Fruit fly (Drosophila melanogaster): ENCODE measurements around the gene CG17110.

The CG17110 gene

DNA sequence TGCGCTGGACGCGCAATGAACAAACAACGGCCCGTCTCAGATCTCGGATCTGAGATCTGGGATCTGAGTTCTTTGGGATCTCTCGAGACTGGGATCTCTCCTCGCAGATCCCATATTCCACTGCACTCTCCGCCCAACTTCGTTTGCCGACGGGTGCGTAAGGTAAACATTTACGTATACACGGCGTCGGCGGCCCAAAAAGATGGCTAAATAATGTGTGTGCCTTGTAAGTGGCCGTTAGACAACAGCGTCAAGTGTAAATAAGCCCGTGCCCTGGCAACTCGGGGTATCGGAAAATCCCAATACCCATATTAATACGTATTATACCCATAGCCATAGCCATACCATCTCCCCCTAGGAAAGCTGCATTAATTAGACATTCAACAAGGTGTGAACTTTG is 43.2 kb downstream of the CG17110 start (continued):
- 0 out of 3 replicates have a peak, but pooled peaks have one; percentile 21 for TF ChIP-seq z (GFP tag; IDR thresholded peaks at IDR 0.05)
- no peak for TF ChIP-seq pan (optimal IDR thresholded peaks at IDR 0.05)
- TF ChIP-seq pan (GFP tag; optimal IDR thresholded peaks at IDR 0.05 in 1 of 2, IDR thresholded peaks at IDR 0.05 in 1 of 2): peak in 1 of 2 experiments; percentile 9
- TF ChIP-seq CG5180 (GFP tag; optimal IDR thresholded peaks at IDR 0.05): peak; percentile 34
- TF ChIP-seq CG10543 (GFP tag; optimal IDR thresholded peaks at IDR 0.05): peak; percentile 20
- TF ChIP-seq CG6654 (GFP tag; optimal IDR thresholded peaks at IDR 0.05): no peak
- TF ChIP-seq HHEX (GFP tag; optimal IDR thresholded peaks at IDR 0.05): peak; percentile 1
- TF ChIP-seq CG32767 (GFP tag; IDR thresholded peaks at IDR 0.05): peak; percentile 32; the same call in 1 of the 2 replicates
- TF ChIP-seq fd64A (GFP tag; optimal IDR thresholded peaks at IDR 0.05): peak; percentile 42
- TF ChIP-seq Pdp1 (GFP tag; optimal IDR thresholded peaks at IDR 0.05): peak in 1 of 2 experiments; percentile 6
- TF ChIP-seq Med (GFP tag): peak; percentile 54
- TF ChIP-seq vvl (GFP tag; IDR thresholded peaks at IDR 0.05): peak; percentile 27; the same call in 1 of the 2 replicates
- TF ChIP-seq Doc2 (GFP tag; IDR thresholded peaks at IDR 0.05): no peak
- peak; percentile 58 for TF ChIP-seq fd102C (GFP tag; optimal IDR thresholded peaks at IDR 0.05)

DNA sequence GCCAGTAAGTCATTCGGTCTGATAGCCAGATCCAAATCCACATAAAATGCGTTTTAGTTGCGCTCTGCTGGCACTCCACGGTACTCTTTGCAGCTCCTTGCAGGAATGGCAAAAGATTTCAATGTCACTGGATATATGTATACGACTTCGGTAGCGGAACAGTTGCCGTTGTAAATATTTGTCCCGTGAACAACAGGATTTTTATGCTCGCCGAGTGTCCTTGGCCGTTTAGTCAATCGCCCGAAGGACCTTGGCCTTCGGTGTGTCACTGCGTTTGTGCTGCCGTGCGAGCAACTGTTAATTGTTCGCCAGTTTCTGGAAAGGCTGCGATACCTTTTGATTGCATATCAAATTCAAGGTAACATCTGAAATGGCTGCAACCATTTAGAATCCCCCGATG is 46.9 kb downstream of the CG17110 start:
- TF ChIP-seq zen (tag; optimal IDR thresholded peaks at IDR 0.05) (peak; percentile 45), tll (GFP tag; optimal IDR thresholded peaks at IDR 0.05) (peak in 1 of 2 experiments; percentile 86), CG12219 (GFP tag; optimal IDR thresholded peaks at IDR 0.05) (no peak), Ets65A (GFP tag) (peak; percentile 28), cad (GFP tag; optimal IDR thresholded peaks at IDR 0.05) (peak; percentile 73), prd (optimal IDR thresholded peaks at IDR 0.05) (no peak), prd (GFP tag; IDR thresholded peaks at IDR 0.05) (peak; percentile 29; the same call in 1 of the 3 replicates), CG10431 (GFP tag; optimal IDR thresholded peaks at IDR 0.05) (no peak), CG6765 (GFP tag; optimal IDR thresholded peaks at IDR 0.05) (no peak), CG7271 (tag; optimal IDR thresholded peaks at IDR 0.05) (no peak), CG18262 (tag; optimal IDR thresholded peaks at IDR 0.05) (no peak), croc (GFP tag; conservative IDR thresholded peaks at IDR 0.05) (no peak), psq (GFP tag; optimal IDR thresholded peaks at IDR 0.05) (no peak)

DNA sequence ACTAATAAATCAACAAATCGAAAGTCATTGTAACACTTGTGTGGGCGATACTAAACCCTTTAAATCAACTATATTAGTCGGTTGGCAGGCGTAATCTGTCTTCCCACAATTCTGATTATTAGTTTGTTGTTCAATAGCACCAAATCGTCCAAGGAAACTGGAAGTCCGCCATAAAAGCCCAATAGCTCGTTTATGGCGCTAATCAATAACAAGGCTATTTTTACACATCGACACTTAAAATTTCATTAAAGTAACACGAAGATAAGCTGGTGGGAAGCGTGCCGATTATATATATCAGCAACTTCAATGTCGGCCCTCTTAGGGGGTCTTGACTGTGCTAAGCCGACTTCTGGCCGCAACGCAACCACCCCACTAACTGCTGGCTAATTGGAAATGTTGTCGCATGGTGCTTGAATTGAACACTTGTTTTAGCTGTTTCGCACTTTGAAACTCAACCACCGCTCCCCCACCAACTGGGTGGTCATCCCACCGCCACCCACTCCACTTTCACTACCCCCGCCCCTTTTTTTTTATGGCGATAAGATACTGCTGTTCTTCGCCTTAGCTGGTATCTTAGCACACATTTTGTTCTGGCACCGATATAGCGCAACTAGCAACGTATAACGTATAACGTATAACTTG is 47.6 kb downstream of the CG17110 start:
- TF ChIP-seq CG7839 (tag; optimal IDR thresholded peaks at IDR 0.05) (peak; percentile 10), Xrp1 (GFP tag; IDR thresholded peaks at IDR 0.05) (no peak), CG12391 (tag; optimal IDR thresholded peaks at IDR 0.05) (no peak), CG10959 (GFP tag; IDR thresholded peaks at IDR 0.05) (no peak), CG15514 (GFP tag; optimal IDR thresholded peaks at IDR 0.05) (peak; percentile 25), CG6854 (GFP tag; optimal IDR thresholded peaks at IDR 0.05) (peak; percentile 21), CG17361 (GFP tag; IDR thresholded peaks at IDR 0.05) (no peak), Vsx1 (GFP tag; optimal IDR thresholded peaks at IDR 0.05) (peak; percentile 83), jigr1 (GFP tag; IDR thresholded peaks at IDR 0.05) (no peak), CG34224 (GFP tag; IDR thresholded peaks at IDR 0.05; ENCODE audit: partially characterized antibody) (no peak), CG15269 (tag; optimal IDR thresholded peaks at IDR 0.05) (peak; percentile 42), CG12219 (GFP tag; optimal IDR thresholded peaks at IDR 0.05) (peak; percentile 2), CG12659 (GFP tag; optimal IDR thresholded peaks at IDR 0.05) (no peak), CG12071 (GFP tag; optimal IDR thresholded peaks at IDR 0.05) (peak; percentile 46), gcm (GFP tag; optimal IDR thresholded peaks at IDR 0.05) (no peak), CG11456 (GFP tag; IDR thresholded peaks at IDR 0.05) (no peak), exex (tag; optimal IDR thresholded peaks at IDR 0.05) (peak; percentile 98), CG34376 (GFP tag; optimal IDR thresholded peaks at IDR 0.05) (peak; percentile 81), odd (GFP tag; optimal IDR thresholded peaks at IDR 0.05) (no peak), CG13894 (tag; optimal IDR thresholded peaks at IDR 0.05) (peak; percentile 45), sug (tag; optimal IDR thresholded peaks at IDR 0.05) (peak; percentile 93), CG9215 (GFP tag; IDR thresholded peaks at IDR 0.05) (no peak)

Data from whole organism, embryonic.